Worm (Caenorhabditis elegans) whole organism, L4/young adult: Measurements from ENCODE around the gene C54E4.12.

Experiments used
- W03F9.2 ChIP-seq: fragments of 150-350 bp; optimal IDR thresholded peaks from 2 replicates; lab custom pipeline; 2014; ENCODE audit warnings: missing biosample characterization, missing genetic modification characterization
- dao-5 ChIP-seq: sonication (generic microtip); optimal IDR thresholded peaks from 2 replicates; lab custom pipeline; 2016; ENCODE audit warnings: missing genotype, missing genetic modification characterization, moderate library complexity, missing compliant biosample characterization
- him-1 ChIP-seq: sonication (generic microtip); optimal IDR thresholded peaks from 2 replicates; lab custom pipeline; 2016; ENCODE audit warnings: missing genotype, missing genetic modification reagents, missing genetic modification characterization, missing compliant biosample characterization

DNA sequence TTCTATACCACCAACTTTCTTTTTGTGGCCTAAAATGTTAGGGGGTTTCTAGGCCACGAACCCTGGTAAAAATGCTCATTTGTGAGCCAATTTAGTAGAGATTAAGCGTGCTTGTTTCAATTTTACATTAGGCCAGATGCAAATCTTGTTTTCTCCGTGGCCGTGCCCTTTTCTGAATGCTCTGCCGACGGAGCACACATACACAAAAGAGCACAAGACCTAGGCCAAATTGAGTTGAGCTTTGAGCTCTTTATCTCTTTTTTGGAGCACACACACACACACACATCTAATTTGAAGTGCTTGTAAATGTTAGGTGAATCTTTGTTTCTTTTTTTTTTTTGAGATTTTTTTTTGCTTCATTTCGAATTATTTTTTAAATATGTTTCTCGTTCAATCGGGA lies 32.4 kb upstream of the C54E4.12 start:
- TF ChIP-seq W03F9.2 (tag; lab: Kevin White, UChicago) (no peak), dao-5 (no peak), him-1 (tag; lab: Kevin White, UChicago) (no peak)
